Worm (Caenorhabditis elegans) whole organism, late embryonic: ENCODE data around the gene F46F5.1.

Source experiments
- C08G9.2 ChIP-seq: sonication (generic microtip); optimal IDR thresholded peaks from 2 replicates; lab custom pipeline; 2016; ENCODE audit warnings: mild to moderate bottlenecking, missing genetic modification characterization, moderate library complexity, missing compliant biosample characterization
- F13H6.1 ChIP-seq: sonication (generic microtip); optimal IDR thresholded peaks from 2 replicates; lab custom pipeline; 2016; ENCODE audit warnings: missing genetic modification characterization, missing compliant biosample characterization
- K09A11.1 ChIP-seq: sonication (generic microtip); optimal IDR thresholded peaks from 2 replicates; lab custom pipeline; 2017; ENCODE audit warnings: antibody characterized with exemption, mild to moderate bottlenecking, missing genetic modification characterization, missing compliant biosample characterization; ENCODE audit not compliant: insufficient read depth
- T23F11.4 ChIP-seq: fragments of 200-800 bp; sonication (Bioruptor generic); optimal IDR thresholded peaks from 2 replicates; lab custom pipeline; 2018; ENCODE audit warnings: mild to moderate bottlenecking, missing genetic modification characterization, missing compliant biosample characterization
- Y22D7AL.16 ChIP-seq: sonication (generic microtip); optimal IDR thresholded peaks from 2 replicates; lab custom pipeline; 2016; ENCODE audit warnings: missing genetic modification characterization, missing compliant biosample characterization
- ceh-18 ChIP-seq: sonication (generic microtip); optimal IDR thresholded peaks from 2 replicates; lab custom pipeline; 2016; ENCODE audit warnings: missing genetic modification characterization, missing compliant biosample characterization
- ceh-30 ChIP-seq: fragments of 150-350 bp; optimal IDR thresholded peaks from 2 replicates; lab custom pipeline; 2014; ENCODE audit warnings: missing biosample characterization, missing genetic modification characterization
- ceh-31 ChIP-seq: sonication (generic microtip); optimal IDR thresholded peaks from 2 replicates; lab custom pipeline; 2016; ENCODE audit warnings: missing genetic modification characterization, missing compliant biosample characterization
- ceh-34 ChIP-seq: sonication (generic microtip); optimal IDR thresholded peaks from 2 replicates; lab custom pipeline; 2016; ENCODE audit warnings: mild to moderate bottlenecking, missing genetic modification characterization, missing compliant biosample characterization
- ceh-48 ChIP-seq: sonication (generic microtip); optimal IDR thresholded peaks from 2 replicates; lab custom pipeline; 2016; ENCODE audit warnings: missing genetic modification characterization, inconsistent platforms, missing compliant biosample characterization
- ceh-9 ChIP-seq: sonication (generic microtip); optimal IDR thresholded peaks from 2 replicates; lab custom pipeline; 2016; ENCODE audit warnings: mild to moderate bottlenecking, missing genetic modification characterization, inconsistent platforms, missing compliant biosample characterization
- dmd-4 ChIP-seq: sonication (generic microtip); optimal IDR thresholded peaks from 2 replicates; lab custom pipeline; 2016; ENCODE audit warnings: borderline replicate concordance, missing genetic modification characterization, missing compliant biosample characterization
- dve-1 ChIP-seq: sonication (generic microtip); optimal IDR thresholded peaks from 2 replicates; lab custom pipeline; 2017; ENCODE audit warnings: antibody characterized with exemption, mild to moderate bottlenecking, missing genetic modification characterization, missing compliant biosample characterization
- elt-2 ChIP-seq: sonication (generic microtip); optimal IDR thresholded peaks from 2 replicates; lab custom pipeline; 2016; ENCODE audit warnings: missing genetic modification reagents, missing genetic modification characterization, missing compliant biosample characterization
- ets-4 ChIP-seq: sonication (generic microtip); optimal IDR thresholded peaks from 2 replicates; lab custom pipeline; 2016; ENCODE audit warnings: missing genetic modification characterization, missing compliant biosample characterization
- eyg-1 ChIP-seq: sonication (generic microtip); optimal IDR thresholded peaks from 2 replicates; lab custom pipeline; 2016; ENCODE audit warnings: missing genotype, missing genetic modification characterization, missing compliant biosample characterization
- fkh-10 ChIP-seq: fragments of 150-350 bp; optimal IDR thresholded peaks from 2 replicates; lab custom pipeline; 2014; ENCODE audit warnings: missing biosample characterization, missing genetic modification reagents, missing genetic modification characterization
- fkh-6 ChIP-seq: sonication (generic microtip); optimal IDR thresholded peaks from 2 replicates; lab custom pipeline; 2016; ENCODE audit warnings: missing genetic modification characterization, missing compliant biosample characterization
- hlh-13 ChIP-seq: fragments of 200-800 bp; sonication (Bioruptor generic); optimal IDR thresholded peaks from 2 replicates; lab custom pipeline; 2018; ENCODE audit warnings: mild to moderate bottlenecking, missing genetic modification characterization, missing compliant biosample characterization
- hlh-15 ChIP-seq: sonication (generic microtip); optimal IDR thresholded peaks from 2 replicates; lab custom pipeline; 2016; ENCODE audit warnings: missing genetic modification characterization, missing compliant biosample characterization
- hlh-30 ChIP-seq: sonication (generic microtip); optimal IDR thresholded peaks from 2 replicates; lab custom pipeline; 2017; ENCODE audit warnings: antibody characterized with exemption, missing genetic modification characterization, missing compliant biosample characterization; ENCODE audit not compliant: insufficient read depth
- hlh-6 ChIP-seq: sonication (generic microtip); optimal IDR thresholded peaks from 2 replicates; lab custom pipeline; 2016; ENCODE audit warnings: missing genotype, missing genetic modification characterization, missing compliant biosample characterization
- hlh-8 ChIP-seq: sonication (generic microtip); optimal IDR thresholded peaks from 2 replicates; lab custom pipeline; 2016; ENCODE audit warnings: missing genotype, missing genetic modification characterization, missing compliant biosample characterization
- lim-6 ChIP-seq: sonication (generic microtip); optimal IDR thresholded peaks from 2 replicates; lab custom pipeline; 2016; ENCODE audit warnings: missing genetic modification characterization, missing compliant biosample characterization
- madf-2 ChIP-seq: sonication (generic microtip); optimal IDR thresholded peaks from 2 replicates; lab custom pipeline; 2017; ENCODE audit warnings: missing genetic modification characterization, missing compliant biosample characterization
- nhr-11 ChIP-seq: fragments of 150-350 bp; optimal IDR thresholded peaks from 2 replicates; lab custom pipeline; 2014; ENCODE audit warnings: missing biosample characterization, missing genetic modification characterization
- nhr-232 ChIP-seq: sonication (generic microtip); optimal IDR thresholded peaks from 2 replicates; lab custom pipeline; 2016; ENCODE audit warnings: missing genetic modification characterization, missing compliant biosample characterization
- npax-4 ChIP-seq: sonication (generic microtip); optimal IDR thresholded peaks from 2 replicates; lab custom pipeline; 2016; ENCODE audit warnings: missing genetic modification characterization, missing compliant biosample characterization
- pat-9 ChIP-seq: fragments of 200-800 bp; sonication (Bioruptor generic); optimal IDR thresholded peaks from 2 replicates; lab custom pipeline; 2018; ENCODE audit warnings: mild to moderate bottlenecking, missing genetic modification characterization, moderate library complexity, missing compliant biosample characterization
- pax-1 ChIP-seq: fragments of 150-350 bp; optimal IDR thresholded peaks from 2 replicates; lab custom pipeline; 2014; ENCODE audit warnings: missing biosample characterization, missing genetic modification characterization
- pha-2 ChIP-seq: sonication (generic microtip); optimal IDR thresholded peaks from 2 replicates; lab custom pipeline; 2017; ENCODE audit warnings: mild to moderate bottlenecking, missing genetic modification characterization, missing compliant biosample characterization
- pqm-1 ChIP-seq: sonication (generic microtip); optimal IDR thresholded peaks from 2 replicates; lab custom pipeline; 2016; ENCODE audit warnings: missing genetic modification characterization, missing compliant biosample characterization
- pros-1 ChIP-seq: fragments of 150-350 bp; optimal IDR thresholded peaks from 2 replicates; lab custom pipeline; 2014; ENCODE audit warnings: missing biosample characterization, missing genetic modification reagents, missing genetic modification characterization
- ref-2 ChIP-seq: sonication (generic microtip); optimal IDR thresholded peaks from 2 replicates; lab custom pipeline; 2016; ENCODE audit warnings: missing genetic modification characterization, missing compliant biosample characterization
- rnt-1 ChIP-seq: sonication (generic microtip); optimal IDR thresholded peaks from 2 replicates; lab custom pipeline; 2016; ENCODE audit warnings: missing genetic modification characterization, missing compliant biosample characterization
- sdc-2 ChIP-seq: sonication (generic microtip); optimal IDR thresholded peaks from 2 replicates; lab custom pipeline; 2016; ENCODE audit warnings: missing genotype, missing genetic modification characterization, missing compliant biosample characterization
- unc-3 ChIP-seq, 2 experiments: fragments of 200-800 bp in 1 of 2; sonication (Bioruptor generic) in 1 of 2; sonication (generic microtip) in 1 of 2; conservative IDR thresholded peaks in 1 of 2; optimal IDR thresholded peaks in 1 of 2; 2 replicates each; pipeline versions ENCODE4 v1.3.6 to Lab custom; 2016 to 2022; ENCODE audit warnings: missing compliant biosample characterization in 2 of 2, missing genetic modification characterization in 2 of 2, missing genetic modification reagents in 1 of 2
- unc-42 ChIP-seq: sonication (generic microtip); optimal IDR thresholded peaks from 2 replicates; lab custom pipeline; 2016; ENCODE audit warnings: missing genotype, missing genetic modification characterization, missing compliant biosample characterization
- ztf-16 ChIP-seq: sonication (generic microtip); optimal IDR thresholded peaks from 2 replicates; lab custom pipeline; 2017; ENCODE audit warnings: missing genetic modification characterization, missing compliant biosample characterization

F46F5.1 gene

ce11 chrII:791828-792227 is at the start of gene F46F5.1:
TSS of gene F46F5.1 (minus strand) at chrII:791928.
- TF ChIP-seq ceh-48: no peak

- TF ChIP-seq pros-1 (tag; lab: Kevin White, UChicago): no peak
- TF ChIP-seq ztf-16 (tag; lab: Kevin White, UChicago): no peak
- no peak for TF ChIP-seq elt-2 (tag; lab: Kevin White, UChicago)
- TF ChIP-seq fkh-6: no peak
- no peak for TF ChIP-seq unc-42 (tag; lab: Kevin White, UChicago)
- no peak for TF ChIP-seq hlh-8 (tag; lab: Kevin White, UChicago)
- no peak for TF ChIP-seq T23F11.4 (GFP tag; lab: Kevin White, UChicago)
- no peak for TF ChIP-seq ceh-31 (tag; lab: Kevin White, UChicago)
- TF ChIP-seq ets-4 (tag; lab: Kevin White, UChicago): no peak
- no peak for TF ChIP-seq sdc-2 (tag; lab: Kevin White, UChicago)
- no peak for TF ChIP-seq ceh-34 (tag; lab: Kevin White, UChicago)
- TF ChIP-seq hlh-13: no peak
- TF ChIP-seq Y22D7AL.16 (tag; lab: Kevin White, UChicago): no peak
- TF ChIP-seq pha-2 (tag; lab: Kevin White, UChicago): no peak
- no peak for TF ChIP-seq rnt-1 (tag; lab: Kevin White, UChicago)
- no peak for TF ChIP-seq pqm-1 (tag; lab: Kevin White, UChicago)
- no peak for TF ChIP-seq unc-3 (GFP tag; conservative IDR thresholded peaks at IDR 0.05; lab: Robert Waterston, UW)
- TF ChIP-seq unc-3 (tag; optimal IDR thresholded peaks at IDR 0.05; lab: Kevin White, UChicago): no peak
- TF ChIP-seq F13H6.1 (tag; lab: Kevin White, UChicago): no peak
Observed at ce11 chrII:840131-840530, 48.4 kb upstream of the F46F5.1 start, which contains the start of gene clc-33. TSS of gene clc-33 (plus strand) at chrII:840431.

ce11 chrII:838414-838813 is 46.7 kb upstream of the F46F5.1 start, which contains the start of gene F28A10.8:
TSS of gene F28A10.8 (minus strand) at chrII:838514.
- TF ChIP-seq nhr-11: no peak
- no peak for TF ChIP-seq ceh-18 (tag; lab: Kevin White, UChicago)
- TF ChIP-seq ceh-9 (tag; lab: Kevin White, UChicago): no peak
- TF ChIP-seq elt-2 (tag; lab: Kevin White, UChicago): no peak
- no peak for TF ChIP-seq fkh-6
- TF ChIP-seq dve-1 (tag; lab: Kevin White, UChicago): no peak
- no peak for TF ChIP-seq pax-1 (tag; lab: Kevin White, UChicago)
- no peak for TF ChIP-seq ceh-30 (tag; lab: Kevin White, UChicago)
- no peak for TF ChIP-seq eyg-1 (tag; lab: Kevin White, UChicago)
- TF ChIP-seq ets-4 (tag; lab: Kevin White, UChicago): no peak
- TF ChIP-seq lim-6 (tag; lab: Kevin White, UChicago): no peak
- no peak for TF ChIP-seq sdc-2 (tag; lab: Kevin White, UChicago)
- no peak for TF ChIP-seq madf-2 (tag; lab: Kevin White, UChicago)
- no peak for TF ChIP-seq nhr-232 (tag; lab: Kevin White, UChicago)
- no peak for TF ChIP-seq ref-2 (tag; lab: Kevin White, UChicago)
- no peak for TF ChIP-seq hlh-6
- TF ChIP-seq K09A11.1 (tag; lab: Kevin White, UChicago): no peak
- TF ChIP-seq, all 69 proteins: peak for 0

- TF ChIP-seq unc-3 (GFP tag; conservative IDR thresholded peaks at IDR 0.05; lab: Robert Waterston, UW): no peak
- no peak for TF ChIP-seq unc-3 (tag; optimal IDR thresholded peaks at IDR 0.05; lab: Kevin White, UChicago)
- TF ChIP-seq madf-2 (tag; lab: Kevin White, UChicago): no peak
- TF ChIP-seq C08G9.2 (tag; lab: Kevin White, UChicago): no peak
- no peak for TF ChIP-seq pat-9 (tag; lab: Kevin White, UChicago)
- TF ChIP-seq fkh-10 (GFP tag; lab: Kevin White, UChicago): no peak
- no peak for TF ChIP-seq hlh-8 (tag; lab: Kevin White, UChicago)
- no peak for TF ChIP-seq dmd-4 (tag; lab: Kevin White, UChicago)
- TF ChIP-seq npax-4 (tag; lab: Kevin White, UChicago): no peak
- TF ChIP-seq nhr-232 (tag; lab: Kevin White, UChicago): no peak
- no peak for TF ChIP-seq K09A11.1 (tag; lab: Kevin White, UChicago)
- TF ChIP-seq hlh-15 (tag; lab: Kevin White, UChicago): no peak
- no peak for TF ChIP-seq hlh-30 (tag; lab: Kevin White, UChicago)
Observed at ce11 chrII:825521-825920, 33.8 kb upstream of the F46F5.1 start, which contains the start of gene F28A10.1. TSS of gene F28A10.1 (plus strand) at chrII:825821.
